Fruit fly (Drosophila melanogaster) Kc167 (cell line): ENCODE measurements around the gene mon2.

ENCODE experiments used
- Myc ChIP-seq: fragments of >200 bp; optimal IDR thresholded peaks from 2 replicates; lab custom pipeline; 2017; ENCODE audit warnings: missing external identifiers
- Sin3A ChIP-seq: fragments of >200 bp; optimal IDR thresholded peaks from 2 replicates; lab custom pipeline; 2018; ENCODE audit warnings: missing external identifiers
- h ChIP-seq: fragments of >200 bp; optimal IDR thresholded peaks from 3 replicates; lab custom pipeline; 2018; ENCODE audit warnings: missing external identifiers
- insv ChIP-seq: fragments of >200 bp; optimal IDR thresholded peaks from 3 replicates; lab custom pipeline; 2018; ENCODE audit warnings: missing external identifiers
- psq ChIP-seq: fragments of >200 bp; optimal IDR thresholded peaks from 2 replicates; lab custom pipeline; 2017; ENCODE audit warnings: missing external identifiers
- ttk ChIP-seq: sonication (Bioruptor generic); optimal IDR thresholded peaks from 2 replicates; lab custom pipeline; 2017; ENCODE audit warnings: missing external identifiers

dm6 chr2L:8142760-8143159 is 18.9 kb upstream of the mon2 start:
- TF ChIP-seq psq (lab: Kevin White, UChicago): no peak
- TF ChIP-seq h: no peak
- TF ChIP-seq insv (lab: Kevin White, UChicago): no peak
- TF ChIP-seq Sin3A (lab: Kevin White, UChicago): no peak
- TF ChIP-seq Myc (lab: Kevin White, UChicago): no peak
- TF ChIP-seq ttk: no peak
